Worm (Caenorhabditis elegans): ENCODE data around the gene rde-4.

DNA sequence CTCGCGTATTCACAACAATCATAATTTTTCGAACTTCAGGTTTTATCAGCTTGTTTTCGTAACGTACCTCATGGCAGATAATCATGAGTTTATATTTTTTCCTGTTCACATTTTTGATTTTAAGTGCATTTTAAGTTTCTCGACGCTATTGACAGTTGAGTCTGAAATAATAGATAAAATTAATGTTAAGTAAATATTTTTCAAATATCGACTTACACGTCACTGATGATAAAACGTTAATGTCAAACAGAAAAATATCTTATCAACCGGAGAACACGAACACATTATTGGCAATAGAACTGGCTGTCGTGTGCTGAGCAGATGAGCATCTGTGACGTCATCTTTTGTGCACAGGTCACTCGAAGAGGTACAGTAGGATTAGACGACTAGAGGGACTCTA is 21.6 kb downstream of the rde-4 start:
- no peak for TF ChIP-seq ceh-36 (tag; optimal IDR thresholded peaks at IDR 0.05)
- TF ChIP-seq ama-1 (optimal IDR thresholded peaks at IDR 0.05) = no peak
- TF ChIP-seq F13C5.2 (tag; optimal IDR thresholded peaks at IDR 0.05) = no peak
- TF ChIP-seq hnd-1 (tag; optimal IDR thresholded peaks at IDR 0.05) = no peak
- TF ChIP-seq pes-1 (GFP tag; IDR thresholded peaks at IDR 0.05) = no peak
- no peak for TF ChIP-seq sea-1 (GFP tag; conservative IDR thresholded peaks at IDR 0.05)
- no peak for TF ChIP-seq ets-7 (tag; optimal IDR thresholded peaks at IDR 0.05)
- TF ChIP-seq scrt-1 (GFP tag; IDR thresholded peaks at IDR 0.05) = no peak

All from whole organism, early embryonic.